Worm (Caenorhabditis elegans) whole organism, young adult: ENCODE data around the gene frpr-5.

Source experiments
- B0035.1 ChIP-seq: sonication (generic microtip); optimal IDR thresholded peaks from 2 replicates; lab custom pipeline; 2016; ENCODE audit warnings: missing genetic modification characterization, mild to moderate bottlenecking, missing compliant biosample characterization, missing genotype, missing genetic modification reagents
- C06A6.2 ChIP-seq: fragments of 200-800 bp; sonication (Bioruptor generic); conservative IDR thresholded peaks from 2 replicates; pipeline ENCODE4 v1.3.6; 2022; ENCODE audit warnings: missing genetic modification characterization, missing compliant biosample characterization
- F37B4.10 ChIP-seq: fragments of 200-800 bp; sonication (Bioruptor generic); IDR thresholded peaks from 2 replicates; pipeline ENCODE4 v1.3.6; 2022; ENCODE audit warnings: missing genetic modification characterization, missing compliant biosample characterization
- F52B5.7 ChIP-seq: sonication (generic microtip); optimal IDR thresholded peaks from 2 replicates; lab custom pipeline; 2016; ENCODE audit warnings: mild to moderate bottlenecking, missing genetic modification characterization, missing compliant biosample characterization
- F55B11.4 ChIP-seq: sonication (generic microtip); optimal IDR thresholded peaks from 2 replicates; lab custom pipeline; 2016; ENCODE audit warnings: missing compliant biosample characterization, missing genetic modification characterization, borderline replicate concordance; ENCODE audit not compliant: insufficient read depth
- F57A8.1 ChIP-seq: fragments of 200-800 bp; sonication (Bioruptor generic); optimal IDR thresholded peaks from 2 replicates; lab custom pipeline; 2018; ENCODE audit warnings: mild to moderate bottlenecking, missing genetic modification characterization, moderate library complexity, missing compliant biosample characterization
- F57C9.4 ChIP-seq: sonication (generic microtip); optimal IDR thresholded peaks from 2 replicates; lab custom pipeline; 2017; ENCODE audit warnings: mild to moderate bottlenecking, missing genetic modification characterization, missing compliant biosample characterization
- Y53G8AR.9 ChIP-seq: fragments of 200-800 bp; sonication (Bioruptor generic); conservative IDR thresholded peaks from 2 replicates; pipeline ENCODE4 v1.3.6; 2022; ENCODE audit warnings: missing genetic modification reagents, missing genetic modification characterization, missing compliant biosample characterization
- akir-1 ChIP-seq: fragments of 200-800 bp; sonication (Bioruptor generic); optimal IDR thresholded peaks from 2 replicates; lab custom pipeline; 2018; ENCODE audit warnings: mild to moderate bottlenecking, missing genetic modification characterization, moderate library complexity, missing compliant biosample characterization
- ama-1 ChIP-seq, 3 experiments: fragments of 150-350 bp in 1 of 3; sonication (generic microtip) in 2 of 3; optimal IDR thresholded peaks; 2 replicates each; lab custom pipeline; 2014 to 2018; ENCODE audit warnings: missing biosample characterization in 2 of 3, missing genetic modification characterization in 2 of 3, missing genetic modification reagents in 2 of 3
- aptf-3 ChIP-seq: fragments of 200-800 bp; sonication (Bioruptor generic); IDR thresholded peaks from 2 replicates; pipeline ENCODE4 v1.3.6; 2022; ENCODE audit warnings: missing genetic modification characterization, missing compliant biosample characterization
- atf-7 ChIP-seq: sonication (generic microtip); optimal IDR thresholded peaks from 2 replicates; lab custom pipeline; 2017; ENCODE audit warnings: mild to moderate bottlenecking, missing genetic modification characterization, missing compliant biosample characterization
- attf-6 ChIP-seq: fragments of 200-800 bp; sonication (Bioruptor generic); IDR thresholded peaks from 2 replicates; pipeline ENCODE4 v1.3.6; 2022; ENCODE audit warnings: missing genetic modification reagents, missing genetic modification characterization, missing compliant biosample characterization
- bed-1 ChIP-seq: fragments of 200-800 bp; sonication (Bioruptor generic); IDR thresholded peaks from 2 replicates; pipeline ENCODE4 v1.3.6; 2022; ENCODE audit warnings: missing genetic modification reagents, missing genetic modification characterization, missing compliant biosample characterization
- ccch-3 ChIP-seq: fragments of 200-800 bp; sonication (Bioruptor generic); optimal IDR thresholded peaks from 2 replicates; lab custom pipeline; 2018; ENCODE audit warnings: mild to moderate bottlenecking, missing genetic modification characterization, missing compliant biosample characterization
- cebp-1 ChIP-seq, 2 experiments: fragments of 200-800 bp in 1 of 2; sonication (Bioruptor generic) in 1 of 2; sonication (generic microtip) in 1 of 2; IDR thresholded peaks in 1 of 2; optimal IDR thresholded peaks in 1 of 2; 2 replicates each; pipeline versions ENCODE4 v1.3.6 to Lab custom; 2017 to 2022; ENCODE audit warnings: missing compliant biosample characterization in 2 of 2, missing genetic modification characterization in 2 of 2, mild to moderate bottlenecking in 1 of 2, missing genetic modification reagents in 1 of 2, moderate library complexity in 1 of 2
- cebp-2 ChIP-seq: fragments of 200-800 bp; sonication (Bioruptor generic); IDR thresholded peaks from 2 replicates; pipeline ENCODE4 v1.3.6; 2022; ENCODE audit warnings: missing genetic modification characterization, missing compliant biosample characterization
- ceh-100 ChIP-seq: fragments of 200-800 bp; sonication (Bioruptor generic); IDR thresholded peaks from 2 replicates; pipeline ENCODE4 v1.3.6; 2022; ENCODE audit warnings: missing genetic modification reagents, missing genetic modification characterization, missing compliant biosample characterization
- ceh-79 ChIP-seq: sonication (generic microtip); optimal IDR thresholded peaks from 2 replicates; lab custom pipeline; 2017; ENCODE audit warnings: mild to moderate bottlenecking, missing genetic modification characterization, missing compliant biosample characterization
- ceh-91 ChIP-seq: fragments of 200-800 bp; sonication (Bioruptor generic); IDR thresholded peaks from 2 replicates; pipeline ENCODE4 v1.3.6; 2022; ENCODE audit warnings: missing genetic modification reagents, missing genetic modification characterization, missing compliant biosample characterization
- dpl-1 ChIP-seq: fragments of 150-350 bp; optimal IDR thresholded peaks from 2 replicates; lab custom pipeline; 2014; ENCODE audit warnings: missing biosample characterization, missing genetic modification reagents, missing genetic modification characterization
- ets-4 ChIP-seq: fragments of 200-800 bp; sonication (Bioruptor generic); optimal IDR thresholded peaks from 2 replicates; lab custom pipeline; 2018; ENCODE audit warnings: mild to moderate bottlenecking, missing genetic modification characterization, missing compliant biosample characterization
- gei-17 ChIP-seq: fragments of 200-800 bp; sonication (Bioruptor generic); optimal IDR thresholded peaks from 2 replicates; lab custom pipeline; 2018; ENCODE audit warnings: mild to moderate bottlenecking, missing genetic modification characterization, missing compliant biosample characterization
- him-1 ChIP-seq: sonication (generic microtip); optimal IDR thresholded peaks from 2 replicates; lab custom pipeline; 2016; ENCODE audit warnings: missing genotype, missing genetic modification reagents, missing genetic modification characterization, missing compliant biosample characterization
- lag-1 ChIP-seq: fragments of 200-800 bp; sonication (Bioruptor generic); IDR thresholded peaks from 2 replicates; pipeline ENCODE4 v1.3.6; 2022; ENCODE audit warnings: missing genetic modification reagents, missing genetic modification characterization, missing compliant biosample characterization
- lin-26 ChIP-seq: fragments of 200-800 bp; sonication (Bioruptor generic); IDR thresholded peaks from 2 replicates; pipeline ENCODE4 v1.3.6; 2022; ENCODE audit warnings: missing genetic modification reagents, missing genetic modification characterization, missing compliant biosample characterization
- lin-54 ChIP-seq: fragments of 200-800 bp; sonication (Bioruptor generic); optimal IDR thresholded peaks from 2 replicates; lab custom pipeline; 2018; ENCODE audit warnings: mild to moderate bottlenecking, missing genetic modification characterization, missing compliant biosample characterization
- lir-1 ChIP-seq: fragments of 200-800 bp; sonication (Bioruptor generic); conservative IDR thresholded peaks from 2 replicates; pipeline ENCODE4 v1.3.6; 2022; ENCODE audit warnings: missing genetic modification reagents, missing genetic modification characterization, missing compliant biosample characterization
- madf-10 ChIP-seq: sonication (generic microtip); optimal IDR thresholded peaks from 2 replicates; lab custom pipeline; 2016; ENCODE audit warnings: mild to moderate bottlenecking, missing genetic modification characterization, missing compliant biosample characterization
- mel-28 ChIP-seq: sonication (generic microtip); optimal IDR thresholded peaks from 2 replicates; lab custom pipeline; 2016; ENCODE audit warnings: borderline replicate concordance, mild to moderate bottlenecking, missing genetic modification characterization, missing compliant biosample characterization
- nfya-2 ChIP-seq: fragments of 200-800 bp; sonication (Bioruptor generic); IDR thresholded peaks from 2 replicates; pipeline ENCODE4 v1.3.6; 2022; ENCODE audit warnings: missing genetic modification reagents, missing genetic modification characterization, missing compliant biosample characterization
- nfyb-1 ChIP-seq: fragments of 200-800 bp; sonication (Bioruptor generic); IDR thresholded peaks from 2 replicates; pipeline ENCODE4 v1.3.6; 2022; ENCODE audit warnings: missing genetic modification reagents, missing genetic modification characterization, missing compliant biosample characterization
- nhr-179 ChIP-seq: sonication (generic microtip); optimal IDR thresholded peaks from 2 replicates; lab custom pipeline; 2016; ENCODE audit warnings: mild to moderate bottlenecking, missing genetic modification characterization, missing compliant biosample characterization
- nhr-80 ChIP-seq: sonication (generic microtip); optimal IDR thresholded peaks from 2 replicates; lab custom pipeline; 2016; ENCODE audit warnings: missing genetic modification characterization, missing compliant biosample characterization
- pbrm-1 ChIP-seq: fragments of 200-800 bp; sonication (Bioruptor generic); IDR thresholded peaks from 2 replicates; pipeline ENCODE4 v1.3.6; 2022; ENCODE audit warnings: missing genetic modification reagents, missing genetic modification characterization, missing compliant biosample characterization
- rcor-1 ChIP-seq: fragments of 200-800 bp; sonication (Bioruptor generic); IDR thresholded peaks from 2 replicates; pipeline ENCODE4 v1.3.6; 2022; ENCODE audit warnings: missing genetic modification reagents, missing genetic modification characterization, missing compliant biosample characterization
- rec-8 ChIP-seq, 2 experiments: sonication (generic microtip); optimal IDR thresholded peaks; 2 replicates each; lab custom pipeline; 2016; ENCODE audit warnings: mild to moderate bottlenecking in 2 of 2, missing genetic modification characterization in 2 of 2, missing genetic modification reagents in 2 of 2, missing genotype in 2 of 2, missing biosample characterization in 1 of 2, missing compliant biosample characterization in 1 of 2, moderate library complexity in 1 of 2
- sdz-38 ChIP-seq: sonication (generic microtip); optimal IDR thresholded peaks from 2 replicates; lab custom pipeline; 2016; ENCODE audit warnings: missing genotype, missing genetic modification characterization, missing compliant biosample characterization
- snpc-4 ChIP-seq, 5 experiments: fragments of 150-350 bp in 1 of 5; sonication (generic microtip) in 4 of 5; optimal IDR thresholded peaks; 2 replicates each; lab custom pipeline; 2014 to 2018; ENCODE audit warnings: missing genetic modification characterization in 5 of 5, missing biosample characterization in 3 of 5, antibody characterized with exemption in 2 of 5, mild to moderate bottlenecking in 2 of 5, missing compliant biosample characterization in 2 of 5, missing genotype in 2 of 5, moderate library complexity in 2 of 5, missing genetic modification reagents in 1 of 5
- somi-1 ChIP-seq: fragments of 200-800 bp; sonication (Bioruptor generic); optimal IDR thresholded peaks from 2 replicates; lab custom pipeline; 2018; ENCODE audit warnings: mild to moderate bottlenecking, missing genetic modification characterization, missing compliant biosample characterization
- tbp1 ChIP-seq: fragments of 200-800 bp; sonication (Bioruptor generic); optimal IDR thresholded peaks from 2 replicates; lab custom pipeline; 2018; ENCODE audit warnings: mild to moderate bottlenecking, missing genetic modification characterization, missing compliant biosample characterization
- unc-62 ChIP-seq: fragments of 150-350 bp; optimal IDR thresholded peaks from 2 replicates; lab custom pipeline; 2014; ENCODE audit warnings: missing biosample characterization, missing genetic modification reagents, missing genetic modification characterization
- xnd-1 ChIP-seq: sonication (generic microtip); optimal IDR thresholded peaks from 2 replicates; lab custom pipeline; 2016; ENCODE audit warnings: missing genotype, missing genetic modification reagents, missing genetic modification characterization, missing compliant biosample characterization
- zim-3 ChIP-seq: sonication (generic microtip); optimal IDR thresholded peaks from 2 replicates; lab custom pipeline; 2017; ENCODE audit warnings: mild to moderate bottlenecking, missing genetic modification characterization, moderate library complexity, missing compliant biosample characterization
- ztf-18 ChIP-seq: sonication (generic microtip); optimal IDR thresholded peaks from 2 replicates; lab custom pipeline; 2016; ENCODE audit warnings: missing genotype, mild to moderate bottlenecking, missing genetic modification characterization, missing compliant biosample characterization
- ztf-22 ChIP-seq: fragments of 200-800 bp; sonication (Bioruptor generic); optimal IDR thresholded peaks from 2 replicates; lab custom pipeline; 2018; ENCODE audit warnings: mild to moderate bottlenecking, missing genetic modification characterization, moderate library complexity, missing compliant biosample characterization
- ztf-28 ChIP-seq: fragments of 200-800 bp; sonication (Bioruptor generic); IDR thresholded peaks from 2 replicates; pipeline ENCODE4 v1.3.6; 2022; ENCODE audit warnings: missing genetic modification reagents, missing genetic modification characterization, missing compliant biosample characterization
- ztf-6 ChIP-seq: fragments of 200-800 bp; sonication (Bioruptor generic); IDR thresholded peaks from 2 replicates; pipeline ENCODE4 v1.3.6; 2022; ENCODE audit warnings: missing genetic modification reagents, missing genetic modification characterization, missing compliant biosample characterization

frpr-5 gene

DNA sequence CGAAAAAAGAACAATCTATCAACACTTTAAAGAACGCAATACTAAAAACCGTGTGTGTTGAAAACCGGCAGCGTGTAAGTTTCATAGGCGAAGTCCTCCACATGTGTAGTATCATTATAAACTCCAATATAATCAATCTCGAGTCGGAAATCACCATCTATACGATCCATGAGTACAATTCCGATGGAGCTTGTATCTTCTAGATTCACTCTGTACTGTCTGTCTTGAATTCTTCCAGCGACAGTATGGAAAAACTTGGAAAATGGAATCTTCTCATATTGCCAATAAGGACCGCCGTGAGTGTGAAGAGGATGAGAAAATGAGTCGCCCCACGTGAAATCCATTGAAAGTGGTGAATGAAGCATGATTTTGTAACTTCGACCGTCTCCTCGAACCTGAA is 31.1 kb upstream of the frpr-5 start:
- TF ChIP-seq ztf-18 (tag; lab: Kevin White, UChicago) = no peak
- peak; percentile 34 for TF ChIP-seq ets-4 (GFP tag; lab: Kevin White, UChicago)
- TF ChIP-seq rcor-1 (GFP tag; lab: Robert Waterston, UW) = no peak
- TF ChIP-seq nfya-2 (GFP tag; lab: Robert Waterston, UW) = no peak
- peak; percentile 77 for TF ChIP-seq nfyb-1
- TF ChIP-seq lin-26 (GFP tag; lab: Robert Waterston, UW) = no peak
- peak; percentile 5 for TF ChIP-seq tbp1
- TF ChIP-seq him-1 (tag; lab: Kevin White, UChicago) = no peak
- peak; percentile 6 for TF ChIP-seq B0035.1
- peak; percentile 15 for TF ChIP-seq madf-10
- peak; percentile 53 for TF ChIP-seq C06A6.2 (GFP tag; lab: Robert Waterston, UW)
- no peak for TF ChIP-seq F37B4.10 (GFP tag; lab: Robert Waterston, UW)
- no peak for TF ChIP-seq mel-28 (tag; lab: Kevin White, UChicago)
- no peak for TF ChIP-seq bed-1 (GFP tag; lab: Robert Waterston, UW)
- TF ChIP-seq ceh-91 (GFP tag; lab: Robert Waterston, UW) = no peak
- TF ChIP-seq F57A8.1 (GFP tag; lab: Kevin White, UChicago) = no peak
- no peak for TF ChIP-seq xnd-1 (tag; lab: Kevin White, UChicago)
- no peak for TF ChIP-seq akir-1
- TF ChIP-seq pbrm-1 = no peak
- no peak for TF ChIP-seq ceh-100
- TF ChIP-seq ceh-79 = no peak
- TF ChIP-seq ztf-28 = no peak
- TF ChIP-seq nhr-80 (tag; lab: Kevin White, UChicago) = no peak
- no peak for TF ChIP-seq F55B11.4 (tag; lab: Kevin White, UChicago)
- TF ChIP-seq attf-6 (GFP tag; lab: Robert Waterston, UW) = 0 out of 2 replicates have a peak, but pooled peaks have one; percentile 39
- no peak for TF ChIP-seq ztf-22
- no peak for TF ChIP-seq cebp-1 (GFP tag; IDR thresholded peaks at IDR 0.05; lab: Robert Waterston, UW)
- TF ChIP-seq cebp-1 (tag; optimal IDR thresholded peaks at IDR 0.05; lab: Kevin White, UChicago) = peak; percentile 47
- no peak for TF ChIP-seq ztf-6 (GFP tag; lab: Robert Waterston, UW)
- TF ChIP-seq atf-7 = peak; percentile 74
- TF ChIP-seq somi-1 (GFP tag; lab: Kevin White, UChicago) = no peak
- TF ChIP-seq F52B5.7 (tag; lab: Kevin White, UChicago) = peak; percentile 76
- no peak for TF ChIP-seq dpl-1
- no peak for TF ChIP-seq zim-3 (tag; lab: Kevin White, UChicago)
- TF ChIP-seq snpc-4 (GFP tag; optimal IDR thresholded peaks at IDR 0.05; lab: Kevin White, UChicago) = no peak
- peak in 2 of 4 experiments; percentile 35 to 48 for TF ChIP-seq snpc-4 (tag; optimal IDR thresholded peaks at IDR 0.05; lab: Kevin White, UChicago)
- TF ChIP-seq F57C9.4 (tag; lab: Kevin White, UChicago) = peak; percentile 79
- TF ChIP-seq ama-1 (optimal IDR thresholded peaks at IDR 0.05; lab: Kevin White, UChicago) = peak; percentile 66
- no peak for TF ChIP-seq ama-1 (GFP tag; optimal IDR thresholded peaks at IDR 0.05; lab: Kevin White, UChicago)
- no peak for TF ChIP-seq lir-1
- TF ChIP-seq lag-1 (GFP tag; lab: Robert Waterston, UW) = no peak
- no peak for TF ChIP-seq gei-17 (GFP tag; lab: Kevin White, UChicago)
- no peak for TF ChIP-seq lin-54 (GFP tag; lab: Kevin White, UChicago)
- no peak for TF ChIP-seq ccch-3 (GFP tag; lab: Kevin White, UChicago)
- TF ChIP-seq cebp-2 (GFP tag; lab: Robert Waterston, UW) = peak; percentile 43; the same call in 1 of the 2 replicates
- TF ChIP-seq nhr-179 = no peak
- TF ChIP-seq aptf-3 (GFP tag; lab: Robert Waterston, UW) = no peak
- no peak for TF ChIP-seq sdz-38 (tag; lab: Kevin White, UChicago)
- no peak for TF ChIP-seq unc-62 (GFP tag; lab: Kevin White, UChicago)
- TF ChIP-seq Y53G8AR.9 (GFP tag; lab: Robert Waterston, UW) = peak; percentile 90
- TF ChIP-seq rec-8 (tag; optimal IDR thresholded peaks at IDR 0.05; lab: Kevin White, UChicago) = no peak
